Worm (Caenorhabditis elegans): Measurements from ENCODE around the gene mrps-24.

DNA sequence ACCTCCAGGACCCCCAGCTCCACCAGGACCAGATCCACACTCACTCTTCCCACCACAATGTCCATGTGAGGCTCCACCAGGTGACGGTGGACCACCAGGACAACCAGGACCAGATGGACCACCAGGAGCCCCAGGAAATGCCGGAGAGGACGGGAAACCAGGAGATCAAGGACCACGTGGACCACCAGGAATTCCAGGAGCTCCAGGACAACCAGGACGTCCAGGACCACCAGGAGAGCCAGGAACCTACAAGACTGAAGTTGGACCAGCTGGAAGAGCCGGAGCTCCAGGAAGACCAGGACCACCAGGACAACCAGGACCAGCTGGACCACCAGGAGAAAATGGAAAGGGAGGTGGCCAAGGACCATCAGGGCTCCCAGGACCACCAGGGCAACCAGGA, 44.3 kb downstream of the mrps-24 start:
- TF ChIP-seq fos-1 (tag; optimal IDR thresholded peaks at IDR 0.05), result no peak
- no peak for TF ChIP-seq D1046.2 (GFP tag; IDR thresholded peaks at IDR 0.05)
- no peak for TF ChIP-seq unc-62 (GFP tag; optimal IDR thresholded peaks at IDR 0.05 in 1 of 2)
- TF ChIP-seq unc-62 (tag; optimal IDR thresholded peaks at IDR 0.05), result no peak
- TF ChIP-seq gei-8 (GFP tag; optimal IDR thresholded peaks at IDR 0.05), result no peak
- no peak for TF ChIP-seq ZK337.2 (GFP tag; IDR thresholded peaks at IDR 0.05)
- no peak for TF ChIP-seq ztf-11 (tag; optimal IDR thresholded peaks at IDR 0.05)
- TF ChIP-seq lin-13 (GFP tag; optimal IDR thresholded peaks at IDR 0.05), result no peak
- no peak for TF ChIP-seq vab-7 (GFP tag; IDR thresholded peaks at IDR 0.05)
- TF ChIP-seq pqm-1 (tag; optimal IDR thresholded peaks at IDR 0.05), result no peak
- TF ChIP-seq pha-4 (GFP tag; IDR thresholded peaks at IDR 0.05), result no peak
- TF ChIP-seq pha-4 (tag; optimal IDR thresholded peaks at IDR 0.05), result no peak

All from whole organism, L4 larva.